Fruit fly (Drosophila melanogaster) Kc167 (cell line): Measurements from ENCODE around the gene htt.
"Not testable (repeated sequence)": the region's sequence is repeated elsewhere in the genome, so short reads cannot be mapped to it uniquely, and the experiment has no call there.

Experiments used
- Myc ChIP-seq: fragments of >200 bp; optimal IDR thresholded peaks from 2 replicates; lab custom pipeline; 2017; ENCODE audit warnings: missing external identifiers
- Sin3A ChIP-seq: fragments of >200 bp; optimal IDR thresholded peaks from 2 replicates; lab custom pipeline; 2018; ENCODE audit warnings: missing external identifiers
- h ChIP-seq: fragments of >200 bp; optimal IDR thresholded peaks from 3 replicates; lab custom pipeline; 2018; ENCODE audit warnings: missing external identifiers
- insv ChIP-seq: fragments of >200 bp; optimal IDR thresholded peaks from 3 replicates; lab custom pipeline; 2018; ENCODE audit warnings: missing external identifiers
- psq ChIP-seq: fragments of >200 bp; optimal IDR thresholded peaks from 2 replicates; lab custom pipeline; 2017; ENCODE audit warnings: missing external identifiers
- ttk ChIP-seq: sonication (Bioruptor generic); optimal IDR thresholded peaks from 2 replicates; lab custom pipeline; 2017; ENCODE audit warnings: missing external identifiers

htt gene

DNA sequence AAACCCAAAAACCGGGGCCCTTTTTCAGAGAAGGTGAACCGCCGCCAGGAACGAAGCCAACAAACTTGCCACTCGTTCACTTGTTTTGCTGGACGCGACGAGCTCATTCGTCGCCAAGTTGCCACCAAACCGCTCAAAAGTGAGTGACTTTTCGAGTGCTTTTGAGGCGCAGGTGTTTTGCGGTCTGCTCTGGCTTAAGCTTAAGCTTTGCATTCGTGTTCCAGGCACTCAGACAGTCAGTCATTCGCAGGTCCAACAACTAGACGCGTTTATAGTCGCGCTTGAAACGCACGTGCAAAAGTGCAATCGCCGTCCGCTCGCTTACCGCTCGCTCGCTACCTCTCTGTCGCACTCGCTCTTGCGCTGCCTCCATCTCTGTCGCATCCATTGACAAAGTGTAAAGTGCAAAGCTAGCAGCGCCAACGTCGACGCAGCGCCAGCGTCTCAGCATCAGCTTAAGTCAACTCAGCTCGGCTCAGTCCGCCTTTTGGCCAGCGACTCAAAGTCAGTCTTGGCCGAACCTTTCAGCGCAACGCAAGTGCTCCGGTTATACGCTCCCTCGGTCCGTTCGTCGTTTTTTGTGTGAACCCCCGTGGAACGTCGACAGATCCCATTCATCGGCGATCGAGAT is 14.1 kb upstream of the htt start:
- TF ChIP-seq ttk, result no peak
- TF ChIP-seq Myc (lab: Kevin White, UChicago), result no peak
- no peak for TF ChIP-seq insv (lab: Kevin White, UChicago)
- no peak for TF ChIP-seq h (lab: Kevin White, UChicago)
- no peak for TF ChIP-seq Sin3A (lab: Kevin White, UChicago)
- TF ChIP-seq psq (lab: Kevin White, UChicago), result no peak

DNA sequence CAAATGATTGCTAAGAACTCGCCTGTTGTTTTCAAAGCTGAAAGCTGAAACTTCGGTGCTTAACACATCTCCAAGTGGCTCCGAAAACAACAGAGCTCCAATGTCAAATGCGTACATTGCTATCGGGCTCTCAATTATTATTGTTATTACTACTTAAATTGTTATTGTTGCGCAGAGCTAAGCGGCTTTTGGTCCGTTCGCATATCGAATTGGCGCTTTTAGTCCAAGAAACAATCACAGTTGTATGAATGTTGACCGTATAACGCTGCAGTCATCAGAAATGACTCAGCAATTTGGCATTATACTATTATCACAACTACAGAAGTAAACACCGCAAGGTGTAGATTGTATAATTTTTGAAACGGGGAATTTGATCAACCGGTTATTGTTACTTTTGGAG is 10.5 kb upstream of the htt start:
- no peak for TF ChIP-seq insv (lab: Kevin White, UChicago)
- no peak for TF ChIP-seq Myc (lab: Kevin White, UChicago)
- no peak for TF ChIP-seq psq (lab: Kevin White, UChicago)
- no peak for TF ChIP-seq Sin3A (lab: Kevin White, UChicago)
- no peak for TF ChIP-seq h (lab: Kevin White, UChicago)
- TF ChIP-seq ttk, result no peak

DNA sequence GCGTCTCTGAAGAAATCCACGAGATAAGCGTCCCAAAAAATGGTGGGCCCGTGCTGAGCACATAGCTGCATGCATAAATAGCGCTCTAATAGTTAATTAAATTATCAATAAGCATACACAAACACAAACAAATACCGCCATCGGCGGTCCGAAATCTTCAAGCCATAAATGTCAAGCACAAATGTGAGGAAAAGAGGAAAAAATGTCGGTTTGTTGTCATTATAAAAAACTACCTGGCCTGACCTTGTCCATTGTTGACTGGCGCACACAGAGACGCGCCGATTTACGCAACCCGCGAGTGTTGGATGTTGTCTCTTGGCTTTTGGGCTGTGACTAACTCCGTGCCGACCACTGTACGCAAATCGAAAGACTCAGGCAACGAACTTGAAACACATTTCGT is 8.1 kb upstream of the htt start:
- TF ChIP-seq insv (lab: Kevin White, UChicago), result no peak
- no peak for TF ChIP-seq Sin3A (lab: Kevin White, UChicago)
- no peak for TF ChIP-seq h (lab: Kevin White, UChicago)
- no peak for TF ChIP-seq psq (lab: Kevin White, UChicago)
- no peak for TF ChIP-seq Myc (lab: Kevin White, UChicago)
- no peak for TF ChIP-seq ttk

DNA sequence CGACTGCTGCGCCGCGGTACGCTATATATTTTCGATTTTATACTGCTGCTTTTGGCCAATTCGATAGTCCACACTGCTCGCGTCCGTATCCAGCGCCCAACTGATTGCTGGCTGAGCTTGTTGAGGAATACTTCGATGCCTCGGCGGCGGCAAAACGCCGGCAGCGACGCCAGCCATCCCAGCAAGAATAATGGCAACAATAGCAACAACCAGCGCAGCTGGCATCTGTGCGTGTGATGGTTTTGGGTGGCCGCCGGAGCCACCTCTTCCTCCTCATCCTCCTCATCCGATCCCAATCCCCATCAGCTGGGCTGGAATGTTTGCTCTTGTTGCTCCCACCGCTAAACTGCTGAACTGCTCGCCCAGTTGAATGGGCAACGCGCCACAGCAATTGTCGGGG is 48.6 kb downstream of the htt start, which contains the start of gene AstA-R2:
TSS of gene AstA-R2 (minus strand) at position 101 of the 400 bp plus-strand sequence.
- TF ChIP-seq psq (lab: Kevin White, UChicago) (no peak), ttk (no peak), h (lab: Kevin White, UChicago) (no peak), insv (lab: Kevin White, UChicago) (no peak), Myc (lab: Kevin White, UChicago) (no peak), Sin3A (lab: Kevin White, UChicago) (no peak)

DNA sequence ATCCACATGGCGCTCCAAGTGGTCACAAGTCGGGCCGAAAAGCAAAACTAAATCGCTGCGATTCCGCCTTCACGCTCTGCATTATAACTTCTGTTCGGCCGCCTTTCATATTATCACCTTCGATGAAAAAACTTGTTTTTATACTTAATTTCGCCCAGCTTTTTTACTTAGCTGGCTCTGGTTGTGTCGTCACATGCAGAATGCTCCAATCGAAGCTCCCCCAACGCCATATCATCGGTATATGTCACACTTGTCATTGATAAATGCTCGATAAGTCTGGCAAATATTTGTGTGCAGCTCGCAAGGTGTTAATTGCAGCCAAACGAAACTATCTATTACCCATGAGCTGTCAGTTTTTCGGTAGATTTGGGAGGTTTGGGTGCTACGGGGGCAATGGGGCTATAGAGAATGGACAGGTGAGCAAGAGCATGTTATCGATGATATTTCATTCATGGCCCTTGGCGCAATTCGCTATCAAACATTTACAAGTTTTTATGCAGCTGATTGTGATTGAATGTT is 55.6 kb downstream of the htt start, which contains the start of gene CG10000:
TSS of gene CG10000 (minus strand) at position 51 of the 519 bp plus-strand sequence.
- no peak for TF ChIP-seq h (lab: Kevin White, UChicago)
- no peak for TF ChIP-seq Sin3A (lab: Kevin White, UChicago)
- no peak for TF ChIP-seq Myc (lab: Kevin White, UChicago)
- TF ChIP-seq ttk, result no peak
- no peak for TF ChIP-seq insv (lab: Kevin White, UChicago)
- no peak for TF ChIP-seq psq (lab: Kevin White, UChicago)

DNA sequence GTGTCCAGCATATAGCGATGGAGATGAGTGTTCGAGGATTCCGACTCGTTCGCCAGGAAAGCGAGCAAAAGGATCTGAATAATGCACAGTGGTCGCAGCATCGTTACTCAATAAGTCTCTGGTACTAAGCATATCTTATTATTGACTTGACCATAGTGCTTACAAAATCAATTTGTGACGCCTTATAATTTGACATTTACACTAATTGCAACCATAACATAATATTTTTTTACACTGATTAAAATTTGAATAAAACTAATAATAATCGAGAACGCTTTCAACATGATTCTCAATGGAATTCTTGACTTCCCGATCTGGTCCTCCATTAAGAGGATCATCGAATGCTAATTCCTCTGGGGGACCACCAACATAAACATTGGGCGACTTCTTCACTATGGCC is 60.8 kb downstream of the htt start, which contains the start of gene CG9997:
TSS of gene CG9997 (minus strand) at position 101 of the 400 bp plus-strand sequence.
- no peak for TF ChIP-seq h (lab: Kevin White, UChicago)
- TF ChIP-seq psq (lab: Kevin White, UChicago), result no peak
- no peak for TF ChIP-seq insv (lab: Kevin White, UChicago)
- no peak for TF ChIP-seq Sin3A (lab: Kevin White, UChicago)
- no peak for TF ChIP-seq Myc (lab: Kevin White, UChicago)

DNA sequence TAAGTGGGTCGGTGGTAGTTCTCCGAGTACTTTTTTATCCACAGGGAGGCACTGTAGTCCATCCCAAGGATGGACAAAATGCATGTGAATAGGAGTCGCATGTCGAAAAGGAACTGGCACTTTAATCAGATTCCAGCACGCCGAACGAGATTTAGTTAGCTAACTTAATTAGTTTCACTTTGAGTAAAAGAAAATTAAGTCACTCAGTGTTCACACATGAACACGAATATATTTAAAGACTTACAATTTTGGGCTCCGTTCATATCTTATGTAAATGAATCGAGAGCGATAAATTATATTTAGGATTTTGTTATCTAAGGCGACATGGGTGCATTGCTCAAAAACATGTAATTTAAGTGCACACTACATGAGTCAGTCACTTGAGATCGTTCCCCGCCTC is 62.1 kb downstream of the htt start, which contains the start of gene aqrs:
TSS of gene aqrs (minus strand) at position 101 of the 400 bp plus-strand sequence.
- not testable (repeated sequence) for TF ChIP-seq Sin3A (lab: Kevin White, UChicago); h (lab: Kevin White, UChicago); ttk

DNA sequence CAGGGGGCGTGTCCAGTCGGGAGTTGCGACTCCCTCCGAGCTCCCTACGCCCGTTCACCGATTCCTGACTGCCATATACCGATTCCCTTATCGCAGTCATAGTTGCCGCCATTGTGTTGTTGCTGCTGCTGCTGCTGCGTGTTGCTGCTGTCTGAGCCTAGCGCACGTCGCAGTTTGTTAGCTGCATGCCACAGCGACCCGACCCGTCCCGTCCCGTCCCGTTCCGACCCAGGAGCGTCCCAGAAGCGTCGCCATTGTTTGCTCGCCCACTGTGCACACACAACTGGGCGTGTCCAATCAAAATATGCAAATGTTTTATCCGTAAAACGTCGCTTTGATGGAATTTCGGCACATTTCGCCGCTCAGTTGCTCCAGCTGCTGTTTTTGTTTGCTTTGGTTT is 79.7 kb downstream of the htt start:
- TF ChIP-seq Sin3A (lab: Kevin White, UChicago) (no peak), psq (lab: Kevin White, UChicago) (no peak), ttk (no peak), h (lab: Kevin White, UChicago) (no peak), Myc (lab: Kevin White, UChicago) (no peak), insv (lab: Kevin White, UChicago) (no peak)
